Worm (Caenorhabditis elegans) whole organism, young adult: ENCODE measurements around the gene str-226.

Experiments used
- F49E8.2 ChIP-seq: sonication (generic microtip); optimal IDR thresholded peaks from 3 replicates; lab custom pipeline; 2017; ENCODE audit warnings: missing genetic modification characterization, mild to moderate bottlenecking, missing compliant biosample characterization, antibody characterized with exemption, moderate library complexity; ENCODE audit not compliant: insufficient read depth
- K11D2.4 ChIP-seq: fragments of 200-800 bp; sonication (Bioruptor generic); IDR thresholded peaks from 2 replicates; pipeline ENCODE4 v1.3.6; 2022; ENCODE audit warnings: missing genetic modification reagents, missing genetic modification characterization, missing compliant biosample characterization
- Y53G8AR.9 ChIP-seq: fragments of 200-800 bp; sonication (Bioruptor generic); conservative IDR thresholded peaks from 2 replicates; pipeline ENCODE4 v1.3.6; 2022; ENCODE audit warnings: missing genetic modification reagents, missing genetic modification characterization, missing compliant biosample characterization
- aptf-3 ChIP-seq: fragments of 200-800 bp; sonication (Bioruptor generic); IDR thresholded peaks from 2 replicates; pipeline ENCODE4 v1.3.6; 2022; ENCODE audit warnings: missing genetic modification characterization, missing compliant biosample characterization
- atf-7 ChIP-seq: sonication (generic microtip); optimal IDR thresholded peaks from 2 replicates; lab custom pipeline; 2017; ENCODE audit warnings: mild to moderate bottlenecking, missing genetic modification characterization, missing compliant biosample characterization
- ceh-58 ChIP-seq: fragments of 200-800 bp; sonication (Bioruptor generic); IDR thresholded peaks from 2 replicates; pipeline ENCODE4 v1.3.6; 2022; ENCODE audit warnings: missing genetic modification characterization, missing compliant biosample characterization
- chd-7 ChIP-seq: sonication (generic microtip); optimal IDR thresholded peaks from 2 replicates; lab custom pipeline; 2016; ENCODE audit warnings: mild to moderate bottlenecking, missing genetic modification characterization, moderate library complexity, missing compliant biosample characterization
- dpl-1 ChIP-seq: fragments of 150-350 bp; optimal IDR thresholded peaks from 2 replicates; lab custom pipeline; 2014; ENCODE audit warnings: missing biosample characterization, missing genetic modification reagents, missing genetic modification characterization
- egl-18 ChIP-seq: fragments of 200-800 bp; sonication (Bioruptor generic); IDR thresholded peaks from 2 replicates; pipeline ENCODE4 v1.3.6; 2022; ENCODE audit warnings: missing genetic modification reagents, missing genetic modification characterization, missing compliant biosample characterization
- ekl-4 ChIP-seq: fragments of 200-800 bp; sonication (Bioruptor generic); IDR thresholded peaks from 2 replicates; pipeline ENCODE4 v1.3.6; 2022; ENCODE audit warnings: missing genetic modification reagents, missing genetic modification characterization, missing compliant biosample characterization
- ets-4 ChIP-seq: fragments of 200-800 bp; sonication (Bioruptor generic); optimal IDR thresholded peaks from 2 replicates; lab custom pipeline; 2018; ENCODE audit warnings: mild to moderate bottlenecking, missing genetic modification characterization, missing compliant biosample characterization
- gei-17 ChIP-seq: fragments of 200-800 bp; sonication (Bioruptor generic); optimal IDR thresholded peaks from 2 replicates; lab custom pipeline; 2018; ENCODE audit warnings: mild to moderate bottlenecking, missing genetic modification characterization, missing compliant biosample characterization
- hlh-12 ChIP-seq: sonication (generic microtip); optimal IDR thresholded peaks from 2 replicates; lab custom pipeline; 2016; ENCODE audit warnings: missing genetic modification characterization, missing compliant biosample characterization
- lin-26 ChIP-seq: fragments of 200-800 bp; sonication (Bioruptor generic); IDR thresholded peaks from 2 replicates; pipeline ENCODE4 v1.3.6; 2022; ENCODE audit warnings: missing genetic modification reagents, missing genetic modification characterization, missing compliant biosample characterization
- lin-40 ChIP-seq: sonication (generic microtip); optimal IDR thresholded peaks from 2 replicates; lab custom pipeline; 2016; ENCODE audit warnings: missing genetic modification characterization, mild to moderate bottlenecking, missing compliant biosample characterization, missing genotype, missing genetic modification reagents
- lin-54 ChIP-seq: fragments of 200-800 bp; sonication (Bioruptor generic); optimal IDR thresholded peaks from 2 replicates; lab custom pipeline; 2018; ENCODE audit warnings: mild to moderate bottlenecking, missing genetic modification characterization, missing compliant biosample characterization
- lsl-1 ChIP-seq: fragments of 200-800 bp; sonication (Bioruptor generic); optimal IDR thresholded peaks from 2 replicates; lab custom pipeline; 2018; ENCODE audit warnings: mild to moderate bottlenecking, missing genetic modification characterization, moderate library complexity, missing compliant biosample characterization
- lsy-27 ChIP-seq: sonication (generic microtip); optimal IDR thresholded peaks from 2 replicates; lab custom pipeline; 2017; ENCODE audit warnings: missing genetic modification characterization, mild to moderate bottlenecking, missing compliant biosample characterization, antibody characterized with exemption, missing genotype, borderline replicate concordance; ENCODE audit not compliant: insufficient read depth
- nfya-1 ChIP-seq: sonication (generic microtip); optimal IDR thresholded peaks from 2 replicates; lab custom pipeline; 2017; ENCODE audit warnings: antibody characterized with exemption, missing compliant biosample characterization, missing genetic modification characterization, borderline replicate concordance; ENCODE audit not compliant: insufficient read depth
- nhr-80 ChIP-seq: sonication (generic microtip); optimal IDR thresholded peaks from 2 replicates; lab custom pipeline; 2016; ENCODE audit warnings: missing genetic modification characterization, missing compliant biosample characterization
- pbrm-1 ChIP-seq: fragments of 200-800 bp; sonication (Bioruptor generic); IDR thresholded peaks from 2 replicates; pipeline ENCODE4 v1.3.6; 2022; ENCODE audit warnings: missing genetic modification reagents, missing genetic modification characterization, missing compliant biosample characterization
- pha-4 ChIP-seq: fragments of 150-350 bp; sonication (generic microtip); optimal IDR thresholded peaks from 2 replicates; lab custom pipeline; 2014; ENCODE audit warnings: missing biosample characterization, missing genetic modification reagents, missing genetic modification characterization
- rec-8 ChIP-seq, 2 experiments: sonication (generic microtip); optimal IDR thresholded peaks; 2 replicates each; lab custom pipeline; 2016; ENCODE audit warnings: mild to moderate bottlenecking in 2 of 2, missing genetic modification characterization in 2 of 2, missing genetic modification reagents in 2 of 2, missing genotype in 2 of 2, missing biosample characterization in 1 of 2, missing compliant biosample characterization in 1 of 2, moderate library complexity in 1 of 2
- rpc-1 ChIP-seq, 2 experiments: fragments of 150-350 bp in 1 of 2; sonication (generic microtip) in 1 of 2; optimal IDR thresholded peaks; 2 replicates each; lab custom pipeline; 2014 to 2018; ENCODE audit warnings: missing biosample characterization in 1 of 2, missing genetic modification characterization in 1 of 2, missing genetic modification reagents in 1 of 2, missing genotype in 1 of 2
- sptf-2 ChIP-seq: fragments of 200-800 bp; sonication (Bioruptor generic); optimal IDR thresholded peaks from 2 replicates; lab custom pipeline; 2018; ENCODE audit warnings: mild to moderate bottlenecking, missing genetic modification characterization, missing compliant biosample characterization
- tbp1 ChIP-seq: fragments of 200-800 bp; sonication (Bioruptor generic); optimal IDR thresholded peaks from 2 replicates; lab custom pipeline; 2018; ENCODE audit warnings: mild to moderate bottlenecking, missing genetic modification characterization, missing compliant biosample characterization
- tbx-9 ChIP-seq: sonication (generic microtip); optimal IDR thresholded peaks from 2 replicates; lab custom pipeline; 2016; ENCODE audit warnings: borderline replicate concordance, missing genetic modification characterization, inconsistent platforms, missing compliant biosample characterization
- unc-130 ChIP-seq: sonication (generic microtip); optimal IDR thresholded peaks from 2 replicates; lab custom pipeline; 2016; ENCODE audit warnings: missing genetic modification reagents, missing genetic modification characterization, missing compliant biosample characterization
- unc-62 ChIP-seq: fragments of 150-350 bp; optimal IDR thresholded peaks from 2 replicates; lab custom pipeline; 2014; ENCODE audit warnings: missing biosample characterization, missing genetic modification reagents, missing genetic modification characterization
- zim-3 ChIP-seq: sonication (generic microtip); optimal IDR thresholded peaks from 2 replicates; lab custom pipeline; 2017; ENCODE audit warnings: mild to moderate bottlenecking, missing genetic modification characterization, moderate library complexity, missing compliant biosample characterization
- ztf-3 ChIP-seq: fragments of 200-800 bp; sonication (Bioruptor generic); optimal IDR thresholded peaks from 2 replicates; lab custom pipeline; 2018; ENCODE audit warnings: mild to moderate bottlenecking, missing genetic modification characterization, missing compliant biosample characterization

str-226 gene

ce11 chrV:3505745-3506144 lies 6.7 kb upstream of the str-226 start:
- TF ChIP-seq pha-4 (tag; lab: Kevin White, UChicago) (peak; percentile 48), hlh-12 (no peak), unc-62 (peak; percentile 62), nhr-80 (tag; lab: Kevin White, UChicago) (peak; percentile 79), atf-7 (tag; lab: Kevin White, UChicago) (peak; percentile 26), tbp1 (peak; percentile 21), zim-3 (tag; lab: Kevin White, UChicago) (no peak)
- TF ChIP-seq, all 124 proteins: peak for 5

- TF ChIP-seq lsl-1 (GFP tag; lab: Kevin White, UChicago) = peak; percentile 24
- TF ChIP-seq, all 124 proteins: peak for 1; not testable (repeated sequence) for 123
Measured at ce11 chrV:3506252-3506651, 6.2 kb upstream of the str-226 start, which contains the start of gene ugt-64. TSS of gene ugt-64 (minus strand) at chrV:3506352.

- no peak for TF ChIP-seq K11D2.4
- no peak for TF ChIP-seq pbrm-1 (GFP tag; lab: Robert Waterston, UW)
- no peak for TF ChIP-seq nfya-1 (tag; lab: Kevin White, UChicago)
- no peak for TF ChIP-seq ets-4
- TF ChIP-seq ekl-4 (GFP tag; lab: Robert Waterston, UW) = no peak
- no peak for TF ChIP-seq tbx-9 (tag; lab: Kevin White, UChicago)
- no peak for TF ChIP-seq Y53G8AR.9 (GFP tag; lab: Robert Waterston, UW)
- TF ChIP-seq chd-7 (tag; lab: Kevin White, UChicago) = no peak
- no peak for TF ChIP-seq ceh-58 (GFP tag; lab: Robert Waterston, UW)
- no peak for TF ChIP-seq lsy-27
- TF ChIP-seq aptf-3 (GFP tag; lab: Robert Waterston, UW) = no peak
- TF ChIP-seq gei-17 = no peak
- no peak for TF ChIP-seq dpl-1 (GFP tag; lab: Kevin White, UChicago)
- TF ChIP-seq, all 124 proteins: peak for 0
Measured at ce11 chrV:3507691-3508090, 4.8 kb upstream of the str-226 start, which contains the start of gene str-225. TSS of gene str-225 (plus strand) at chrV:3507822.

- TF ChIP-seq tbx-9 (tag; lab: Kevin White, UChicago) (no peak), ekl-4 (GFP tag; lab: Robert Waterston, UW) (no peak), nfya-1 (tag; lab: Kevin White, UChicago) (no peak), lsy-27 (no peak), unc-130 (GFP tag; lab: Kevin White, UChicago) (no peak), sptf-2 (GFP tag; lab: Kevin White, UChicago) (no peak), lin-54 (GFP tag; lab: Kevin White, UChicago) (no peak), egl-18 (GFP tag; lab: Robert Waterston, UW) (no peak), pbrm-1 (GFP tag; lab: Robert Waterston, UW) (no peak), lin-40 (tag; lab: Kevin White, UChicago) (no peak), F49E8.2 (tag; lab: Kevin White, UChicago) (no peak), zim-3 (tag; lab: Kevin White, UChicago) (no peak), lin-26 (no peak), rec-8 (tag; optimal IDR thresholded peaks at IDR 0.05; lab: Kevin White, UChicago) (no peak), rpc-1 (optimal IDR thresholded peaks at IDR 0.05; lab: Kevin White, UChicago) (no peak), rpc-1 (tag; optimal IDR thresholded peaks at IDR 0.05; lab: Kevin White, UChicago) (no peak), ztf-3 (no peak)
- TF ChIP-seq, all 124 proteins: peak for 0
Measured at ce11 chrV:3509878-3510277, 2.6 kb upstream of the str-226 start, which contains the start of gene str-228. TSS of gene str-228 (plus strand) at chrV:3510178.
